Worm (Caenorhabditis elegans) whole organism, early embryonic: Measurements from ENCODE around the gene mvk-1.

Experiments used
- ama-1 ChIP-seq: fragments of 150-350 bp; optimal IDR thresholded peaks from 2 replicates; lab custom pipeline; 2014
- ceh-13 ChIP-seq: fragments of 200-800 bp; sonication (Bioruptor generic); optimal IDR thresholded peaks from 2 replicates; lab custom pipeline; 2018; ENCODE audit warnings: mild to moderate bottlenecking, missing genetic modification characterization, missing compliant biosample characterization
- hnd-1 ChIP-seq: sonication (generic microtip); optimal IDR thresholded peaks from 2 replicates; lab custom pipeline; 2016; ENCODE audit warnings: missing genetic modification characterization, missing compliant biosample characterization
- tbx-11 ChIP-seq: fragments of 200-800 bp; sonication (Bioruptor generic); IDR thresholded peaks from 2 replicates; pipeline ENCODE4 v1.3.6; 2022; ENCODE audit warnings: missing genetic modification characterization, missing compliant biosample characterization

DNA sequence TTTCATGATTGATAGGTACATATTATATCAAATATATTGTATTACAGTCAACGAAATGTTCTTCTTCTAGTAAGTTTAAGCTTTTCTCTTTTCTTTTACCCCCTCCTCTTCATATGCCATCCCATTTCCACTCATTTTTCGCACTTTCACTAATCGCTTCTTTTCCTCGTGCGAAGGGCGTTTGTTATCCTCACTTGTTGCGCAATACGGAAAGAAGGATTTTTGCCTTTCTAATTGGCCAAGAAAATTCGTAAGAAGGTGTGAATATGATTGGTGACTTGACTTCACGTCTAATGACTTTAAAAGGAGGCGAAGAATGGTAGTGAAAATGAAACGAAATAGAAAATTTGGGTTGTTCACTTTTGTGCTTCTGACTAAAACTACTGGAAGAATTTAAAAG is 40.4 kb downstream of the mvk-1 start:
- TF ChIP-seq ceh-13 (GFP tag; lab: Kevin White, UChicago) (no peak), ama-1 (no peak), hnd-1 (tag; lab: Kevin White, UChicago) (no peak), tbx-11 (no peak)
